Worm (Caenorhabditis elegans): ENCODE measurements around the gene C39D10.1.

The C39D10.1 gene

ce11 chrX:7901840-7902239 lies 4.9 kb upstream of the C39D10.1 start:
- TF ChIP-seq lin-39 (tag; optimal IDR thresholded peaks at IDR 0.05) (no peak), lim-7 (GFP tag; IDR thresholded peaks at IDR 0.05) (no peak), nhr-237 (tag; optimal IDR thresholded peaks at IDR 0.05) (no peak), hlh-30 (tag; optimal IDR thresholded peaks at IDR 0.05; ENCODE audit: insufficient read depth) (peak; percentile 34), F44E2.7 (GFP tag; IDR thresholded peaks at IDR 0.05) (no peak), daf-16 (GFP tag; optimal IDR thresholded peaks at IDR 0.05) (no peak), daf-16 (tag; optimal IDR thresholded peaks at IDR 0.05) (peak; percentile 45), madf-5 (GFP tag; IDR thresholded peaks at IDR 0.05) (no peak), php-3 (GFP tag; IDR thresholded peaks at IDR 0.05) (0 out of 2 replicates have a peak, but pooled peaks have one; percentile 12), dve-1 (tag; optimal IDR thresholded peaks at IDR 0.05; ENCODE audit: insufficient read depth) (no peak), nhr-10 (tag; optimal IDR thresholded peaks at IDR 0.05) (no peak), nhr-25 (tag; optimal IDR thresholded peaks at IDR 0.05; ENCODE audit: borderline replicate concordance, insufficient read depth) (no peak), saeg-2 (GFP tag; IDR thresholded peaks at IDR 0.05) (no peak), ceh-82 (tag; optimal IDR thresholded peaks at IDR 0.05) (no peak), ZK337.2 (GFP tag; IDR thresholded peaks at IDR 0.05) (no peak), Y5F2A.4 (GFP tag; optimal IDR thresholded peaks at IDR 0.05) (no peak), Y48G9A.11 (GFP tag; IDR thresholded peaks at IDR 0.05) (no peak), mdl-1 (tag; optimal IDR thresholded peaks at IDR 0.05) (no peak), lin-29 (GFP tag; IDR thresholded peaks at IDR 0.05) (no peak), nhr-28 (tag; optimal IDR thresholded peaks at IDR 0.05) (peak; percentile 86), madf-9 (GFP tag; conservative IDR thresholded peaks at IDR 0.05) (no peak), ZK546.5 (tag; optimal IDR thresholded peaks at IDR 0.05) (no peak), pqm-1 (tag; optimal IDR thresholded peaks at IDR 0.05) (peak; percentile 64), F37D6.2 (tag; optimal IDR thresholded peaks at IDR 0.05) (no peak), ceh-28 (tag; optimal IDR thresholded peaks at IDR 0.05) (no peak), gei-8 (GFP tag; optimal IDR thresholded peaks at IDR 0.05) (no peak), ztf-7 (tag; optimal IDR thresholded peaks at IDR 0.05) (no peak), zip-11 (GFP tag; IDR thresholded peaks at IDR 0.05) (no peak), hlh-11 (tag; optimal IDR thresholded peaks at IDR 0.05) (peak; percentile 46), lin-1 (GFP tag; IDR thresholded peaks at IDR 0.05) (no peak), zfp-3 (GFP tag; conservative IDR thresholded peaks at IDR 0.05) (no peak)

ce11 chrX:7902976-7903375 lies 3.8 kb upstream of the C39D10.1 start, which contains the start of gene C39D10.11:
Gene C39D10.11 (plus strand): TSS chrX:7903276.
- TF ChIP-seq snpc-4 (tag; optimal IDR thresholded peaks at IDR 0.05) (no peak), zip-11 (GFP tag; IDR thresholded peaks at IDR 0.05) (no peak), tra-1 (GFP tag; IDR thresholded peaks at IDR 0.05) (no peak), daf-16 (GFP tag; optimal IDR thresholded peaks at IDR 0.05) (no peak), daf-16 (tag; optimal IDR thresholded peaks at IDR 0.05) (peak; percentile 23), madf-5 (GFP tag; IDR thresholded peaks at IDR 0.05) (no peak), nhr-25 (tag; optimal IDR thresholded peaks at IDR 0.05; ENCODE audit: borderline replicate concordance, insufficient read depth) (no peak), dmd-8 (GFP tag; IDR thresholded peaks at IDR 0.05) (no peak), ces-1 (GFP tag; optimal IDR thresholded peaks at IDR 0.05) (no peak), unc-130 (GFP tag; optimal IDR thresholded peaks at IDR 0.05) (no peak)

- TF ChIP-seq unc-62 (GFP tag; optimal IDR thresholded peaks at IDR 0.05 in 1 of 2) (peak in 1 of 2 experiments; percentile 78), unc-62 (tag; optimal IDR thresholded peaks at IDR 0.05) (no peak), ceh-28 (tag; optimal IDR thresholded peaks at IDR 0.05) (no peak)
These were observed 7.1 kb downstream of the C39D10.1 start, which contains the start of gene C39D10.7 for ce11 chrX:7913830-7914229. Gene C39D10.7 (minus strand): TSS chrX:7913930.
